Fruit fly (Drosophila melanogaster) whole organism, adult: Measurements from ENCODE around the gene sty.

Experiments used
- CG12768 ChIP-seq: fragments of 200-800 bp; sonication (Bioruptor generic); optimal IDR thresholded peaks from 2 replicates; lab custom pipeline; 2017; ENCODE audit warnings: missing biosample characterization, missing genetic modification characterization, mild to moderate bottlenecking, moderate library complexity, missing genetic modification reagents
- CG14711 ChIP-seq: fragments of 200-800 bp; sonication (Bioruptor generic); optimal IDR thresholded peaks from 2 replicates; lab custom pipeline; 2018; ENCODE audit warnings: missing biosample characterization, mild to moderate bottlenecking, missing genetic modification characterization, moderate library complexity
- CG7045 ChIP-seq: fragments of 200-800 bp; sonication (Bioruptor generic); optimal IDR thresholded peaks from 2 replicates; lab custom pipeline; 2017; ENCODE audit warnings: missing biosample characterization, mild to moderate bottlenecking, missing genetic modification characterization
- CG7101 ChIP-seq: fragments of 200-800 bp; sonication (Bioruptor generic); optimal IDR thresholded peaks from 2 replicates; lab custom pipeline; 2018; ENCODE audit warnings: missing biosample characterization, mild to moderate bottlenecking, missing genetic modification characterization, moderate library complexity
- Crg-1 ChIP-seq: fragments of 200-800 bp; sonication (Bioruptor generic); optimal IDR thresholded peaks from 2 replicates; lab custom pipeline; 2016; ENCODE audit warnings: missing biosample characterization, missing genetic modification characterization
- Hr96 ChIP-seq: fragments of 200-800 bp; sonication (Bioruptor generic); optimal IDR thresholded peaks from 2 replicates; lab custom pipeline; 2016; ENCODE audit warnings: missing biosample characterization, missing genetic modification characterization
- Mnt ChIP-seq: fragments of 200-800 bp; sonication (Bioruptor generic); optimal IDR thresholded peaks from 2 replicates; lab custom pipeline; 2016; ENCODE audit warnings: missing biosample characterization, mild to moderate bottlenecking, missing genetic modification characterization
- cnc ChIP-seq, 2 experiments: fragments of >200 bp; optimal IDR thresholded peaks; 2 replicates each; lab custom pipeline; 2017
- kay ChIP-seq: fragments of 200-800 bp; sonication (Bioruptor generic); peaks from one replicate; lab custom pipeline; 2016; ENCODE audit warnings: missing biosample characterization, missing genetic modification characterization, borderline replicate concordance
- tj ChIP-seq: fragments of 200-800 bp; sonication (Bioruptor generic); optimal IDR thresholded peaks from 3 replicates; lab custom pipeline; 2017; ENCODE audit warnings: missing biosample characterization, mild to moderate bottlenecking, missing genetic modification characterization, moderate library complexity

DNA sequence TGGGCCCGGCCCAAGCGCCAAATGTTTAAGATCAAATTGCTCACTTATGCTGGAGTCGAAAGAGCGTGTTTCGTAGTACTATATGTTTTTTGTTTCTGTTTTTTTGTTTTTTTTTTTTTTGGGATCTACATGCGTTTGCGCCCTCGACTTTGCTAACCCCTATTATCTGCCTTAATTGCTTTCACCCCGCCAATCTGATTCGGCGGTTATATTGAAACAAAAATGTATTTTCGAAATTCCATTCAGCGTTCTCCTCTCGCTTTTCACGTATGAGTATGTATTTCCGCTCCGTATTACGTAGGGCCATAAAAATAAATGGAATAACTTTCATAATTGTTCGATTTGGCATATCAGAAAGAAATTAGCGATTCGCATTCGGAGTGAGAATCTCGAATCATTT is 19.1 kb downstream of the sty start:
- no peak for TF ChIP-seq Hr96 (GFP tag; lab: Kevin White, UChicago)
- TF ChIP-seq CG12768 (GFP tag; lab: Kevin White, UChicago): no peak
- TF ChIP-seq Crg-1 (GFP tag; lab: Kevin White, UChicago): no peak
- no peak for TF ChIP-seq cnc (optimal IDR thresholded peaks at IDR 0.05; lab: Kevin White, UChicago)
- TF ChIP-seq CG14711 (tag; lab: Kevin White, UChicago): no peak
- TF ChIP-seq CG7101 (tag; lab: Kevin White, UChicago): no peak
- no peak for TF ChIP-seq tj (GFP tag; lab: Kevin White, UChicago)
- TF ChIP-seq kay (GFP tag; lab: Kevin White, UChicago): no peak
- TF ChIP-seq CG7045: no peak
- TF ChIP-seq Mnt: no peak
